Worm (Caenorhabditis elegans): ENCODE results near the gene odd-2.

odd-2 gene

ce11 chrX:6128773-6129172 is 31.6 kb downstream of the odd-2 start:
- TF ChIP-seq ztf-11 (tag; optimal IDR thresholded peaks at IDR 0.05) (no peak), tbx-2 (tag; optimal IDR thresholded peaks at IDR 0.05) (no peak), nfya-1 (tag; optimal IDR thresholded peaks at IDR 0.05; ENCODE audit: insufficient read depth) (no peak), jun-1 (tag; optimal IDR thresholded peaks at IDR 0.05) (no peak), pha-4 (tag; optimal IDR thresholded peaks at IDR 0.05) (no peak), elt-1 (tag; optimal IDR thresholded peaks at IDR 0.05) (no peak), nhr-12 (tag; optimal IDR thresholded peaks at IDR 0.05) (no peak), lin-39 (tag; optimal IDR thresholded peaks at IDR 0.05) (no peak), ceh-28 (tag; optimal IDR thresholded peaks at IDR 0.05) (no peak), aly-2 (tag; optimal IDR thresholded peaks at IDR 0.05) (no peak), fkh-10 (GFP tag; optimal IDR thresholded peaks at IDR 0.05) (no peak), eor-1 (tag; optimal IDR thresholded peaks at IDR 0.05) (no peak), ceh-82 (tag; optimal IDR thresholded peaks at IDR 0.05) (no peak), elt-3 (tag; optimal IDR thresholded peaks at IDR 0.05) (no peak), snpc-4 (tag; optimal IDR thresholded peaks at IDR 0.05) (no peak), egl-5 (tag; optimal IDR thresholded peaks at IDR 0.05) (no peak), nhr-76 (tag; optimal IDR thresholded peaks at IDR 0.05) (no peak), egl-27 (tag; optimal IDR thresholded peaks at IDR 0.05) (no peak), lsy-12 (tag; optimal IDR thresholded peaks at IDR 0.05) (no peak), nhr-77 (tag; optimal IDR thresholded peaks at IDR 0.05) (no peak)

ce11 chrX:6128225-6128686 is 32.1 kb downstream of the odd-2 start, which contains the start of gene C15H9.9:
Gene C15H9.9 (minus strand): TSS chrX:6128275.
- no peak for TF ChIP-seq unc-62 (GFP tag; optimal IDR thresholded peaks at IDR 0.05)
- TF ChIP-seq unc-39 (tag; optimal IDR thresholded peaks at IDR 0.05): no peak
- TF ChIP-seq lin-39 (tag; optimal IDR thresholded peaks at IDR 0.05): peak; percentile 90
- no peak for TF ChIP-seq skn-1 (tag; optimal IDR thresholded peaks at IDR 0.05)
- peak; percentile 48 for TF ChIP-seq egl-5 (tag; optimal IDR thresholded peaks at IDR 0.05)
- peak; percentile 45 for TF ChIP-seq nfya-1 (tag; optimal IDR thresholded peaks at IDR 0.05; ENCODE audit: insufficient read depth)
- TF ChIP-seq hmg-11 (tag; optimal IDR thresholded peaks at IDR 0.05): peak; percentile 38
- TF ChIP-seq ama-1 (optimal IDR thresholded peaks at IDR 0.05): no peak
- no peak for TF ChIP-seq nhr-237 (tag; optimal IDR thresholded peaks at IDR 0.05)

- TF ChIP-seq pha-4 (tag; optimal IDR thresholded peaks at IDR 0.05) (peak; percentile 37), aly-2 (tag; optimal IDR thresholded peaks at IDR 0.05) (no peak), lin-39 (tag; optimal IDR thresholded peaks at IDR 0.05) (no peak), R02D3.7 (tag; optimal IDR thresholded peaks at IDR 0.05) (no peak), egl-27 (tag; optimal IDR thresholded peaks at IDR 0.05) (no peak), nhr-67 (tag; optimal IDR thresholded peaks at IDR 0.05) (no peak), nfya-1 (tag; optimal IDR thresholded peaks at IDR 0.05; ENCODE audit: insufficient read depth) (no peak)
These were observed 38.3 kb downstream of the odd-2 start, which contains the start of gene nnt-1 for ce11 chrX:6122026-6122425. Gene nnt-1 (plus strand): TSS chrX:6122311.

- TF ChIP-seq ZK546.5 (tag; optimal IDR thresholded peaks at IDR 0.05) (no peak), mdl-1 (tag; optimal IDR thresholded peaks at IDR 0.05) (no peak), tbx-2 (tag; optimal IDR thresholded peaks at IDR 0.05) (no peak), elt-3 (tag; optimal IDR thresholded peaks at IDR 0.05) (no peak), lin-15B (tag; optimal IDR thresholded peaks at IDR 0.05) (no peak), nhr-76 (tag; optimal IDR thresholded peaks at IDR 0.05) (no peak), pha-4 (tag; optimal IDR thresholded peaks at IDR 0.05) (peak; percentile 89), mml-1 (tag; optimal IDR thresholded peaks at IDR 0.05) (no peak), lsy-12 (tag; optimal IDR thresholded peaks at IDR 0.05) (no peak), lin-39 (tag; optimal IDR thresholded peaks at IDR 0.05) (no peak), elt-2 (tag; optimal IDR thresholded peaks at IDR 0.05) (peak; percentile 27), pqm-1 (tag; optimal IDR thresholded peaks at IDR 0.05) (peak; percentile 15), hmg-11 (tag; optimal IDR thresholded peaks at IDR 0.05) (no peak)
These were observed 39.0 kb downstream of the odd-2 start for ce11 chrX:6121279-6121678.

ce11 chrX:6118086-6118825 is 42.1 kb downstream of the odd-2 start, which contains the start of gene C15H9.2:
Gene C15H9.2 (plus strand): TSS chrX:6118526.
- TF ChIP-seq egl-5 (tag; optimal IDR thresholded peaks at IDR 0.05) (no peak), lin-39 (tag; optimal IDR thresholded peaks at IDR 0.05) (no peak), elt-2 (tag; optimal IDR thresholded peaks at IDR 0.05) (peak; percentile 74), nhr-76 (tag; optimal IDR thresholded peaks at IDR 0.05) (no peak), pqm-1 (tag; optimal IDR thresholded peaks at IDR 0.05) (peak; percentile 47), nfya-1 (tag; optimal IDR thresholded peaks at IDR 0.05; ENCODE audit: insufficient read depth) (peak; percentile 6)

Measured in whole organism, L3 larva.